Fruit fly (Drosophila melanogaster) whole organism, embryonic: ENCODE measurements around the gene CG10348.

ENCODE experiments used
- Asciz ChIP-seq: fragments of 200-800 bp; sonication (Bioruptor generic); optimal IDR thresholded peaks from 2 replicates; lab custom pipeline; 2017; ENCODE audit warnings: missing biosample characterization, mild to moderate bottlenecking, missing genetic modification characterization, missing genetic modification reagents
- Atf6 ChIP-seq: fragments of 200-800 bp; sonication (Bioruptor generic); IDR thresholded peaks from 2 replicates; pipeline ENCODE4 v1.3.6; 2022; ENCODE audit warnings: missing biosample characterization, missing genetic modification characterization
- Blimp-1 ChIP-seq: fragments of 200-800 bp; sonication (Bioruptor generic); optimal IDR thresholded peaks from 3 replicates; lab custom pipeline; 2018; ENCODE audit warnings: missing biosample characterization, missing genetic modification characterization, mild to moderate bottlenecking, moderate library complexity, missing genetic modification reagents
- CG10274 ChIP-seq: fragments of 200-800 bp; sonication (Bioruptor generic); optimal IDR thresholded peaks from 3 replicates; lab custom pipeline; 2017; ENCODE audit warnings: missing biosample characterization, mild to moderate bottlenecking, missing genetic modification characterization
- CG11398 ChIP-seq: fragments of 200-800 bp; sonication (Bioruptor generic); optimal IDR thresholded peaks from 2 replicates; lab custom pipeline; 2016; ENCODE audit warnings: missing biosample characterization, missing genetic modification characterization
- CG11696 ChIP-seq: fragments of 200-800 bp; sonication (Bioruptor generic); IDR thresholded peaks from 2 replicates; pipeline ENCODE4 v1.3.6; 2022; ENCODE audit warnings: missing biosample characterization, missing genetic modification characterization
- CG13123 ChIP-seq: fragments of 200-800 bp; sonication (Bioruptor generic); optimal IDR thresholded peaks from 2 replicates; lab custom pipeline; 2016; ENCODE audit warnings: missing biosample characterization, missing genetic modification characterization
- CG14014 ChIP-seq: fragments of 200-800 bp; sonication (Bioruptor generic); IDR thresholded peaks from 2 replicates; pipeline ENCODE4 v1.3.6; 2022; ENCODE audit warnings: missing biosample characterization, missing genetic modification characterization
- CG15011 ChIP-seq: fragments of 200-800 bp; sonication (Bioruptor generic); optimal IDR thresholded peaks from 3 replicates; lab custom pipeline; 2018; ENCODE audit warnings: missing biosample characterization, mild to moderate bottlenecking, missing genetic modification characterization
- CG1603 ChIP-seq: fragments of 200-800 bp; sonication (Bioruptor generic); optimal IDR thresholded peaks from 2 replicates; lab custom pipeline; 2019; ENCODE audit warnings: missing biosample characterization, mild to moderate bottlenecking, missing genetic modification characterization, moderate library complexity
- CG1647 ChIP-seq: fragments of 200-800 bp; sonication (Bioruptor generic); optimal IDR thresholded peaks from 3 replicates; lab custom pipeline; 2016; ENCODE audit warnings: missing biosample characterization, missing genetic modification characterization
- CG16813 ChIP-seq: fragments of 200-800 bp; sonication (Bioruptor generic); IDR thresholded peaks from 3 replicates; pipeline ENCODE4 v1.3.6; 2022; ENCODE audit warnings: missing biosample characterization, missing genetic modification characterization; ENCODE audit not compliant: partially characterized antibody
- CG16815 ChIP-seq: fragments of 200-800 bp; sonication (Bioruptor generic); optimal IDR thresholded peaks from 3 replicates; lab custom pipeline; 2017; ENCODE audit warnings: missing biosample characterization, mild to moderate bottlenecking, missing genetic modification characterization
- CG17802 ChIP-seq: fragments of 200-800 bp; sonication (Bioruptor generic); optimal IDR thresholded peaks from 2 replicates; lab custom pipeline; 2018; ENCODE audit warnings: missing biosample characterization, mild to moderate bottlenecking, missing genetic modification characterization, moderate library complexity
- CG2129 ChIP-seq: fragments of 200-800 bp; sonication (Bioruptor generic); IDR thresholded peaks from 2 replicates; pipeline ENCODE4 v1.3.6; 2022; ENCODE audit warnings: missing biosample characterization, missing genetic modification characterization; ENCODE audit not compliant: partially characterized antibody
- CG31388 ChIP-seq: fragments of 200-800 bp; sonication (Bioruptor generic); optimal IDR thresholded peaks from 2 replicates; lab custom pipeline; 2016; ENCODE audit warnings: missing biosample characterization, missing genetic modification characterization
- CG3281 ChIP-seq: fragments of 200-800 bp; sonication (Bioruptor generic); optimal IDR thresholded peaks from 3 replicates; lab custom pipeline; 2017; ENCODE audit warnings: missing biosample characterization, mild to moderate bottlenecking, missing genetic modification characterization
- CG34422 ChIP-seq: fragments of 200-800 bp; sonication (Bioruptor generic); IDR thresholded peaks from 3 replicates; pipeline ENCODE4 v1.3.6; 2022; ENCODE audit warnings: missing biosample characterization, missing genetic modification characterization
- CG4707 ChIP-seq: fragments of 200-800 bp; sonication (Bioruptor generic); optimal IDR thresholded peaks from 2 replicates; lab custom pipeline; 2018; ENCODE audit warnings: missing biosample characterization, mild to moderate bottlenecking, missing genetic modification characterization, moderate library complexity
- CG6272 ChIP-seq: fragments of 200-800 bp; sonication (Bioruptor generic); IDR thresholded peaks from 2 replicates; pipeline ENCODE4 v1.3.6; 2022; ENCODE audit warnings: missing biosample characterization, missing genetic modification characterization
- CG6683 ChIP-seq: fragments of 200-800 bp; sonication (Bioruptor generic); optimal IDR thresholded peaks from 2 replicates; lab custom pipeline; 2017; ENCODE audit warnings: missing biosample characterization, mild to moderate bottlenecking, missing genetic modification characterization, missing genetic modification reagents
- CG7556 ChIP-seq: fragments of 200-800 bp; sonication (Bioruptor generic); optimal IDR thresholded peaks from 2 replicates; lab custom pipeline; 2017; ENCODE audit warnings: missing biosample characterization, mild to moderate bottlenecking, missing genetic modification characterization
- CG9609 ChIP-seq: fragments of 200-800 bp; sonication (Bioruptor generic); optimal IDR thresholded peaks from 3 replicates; lab custom pipeline; 2016; ENCODE audit warnings: missing biosample characterization, missing genetic modification characterization
- Doc3 ChIP-seq: fragments of 200-800 bp; sonication (Bioruptor generic); IDR thresholded peaks from 3 replicates; pipeline ENCODE4 v1.3.6; 2022; ENCODE audit warnings: missing biosample characterization, missing genetic modification characterization; ENCODE audit not compliant: partially characterized antibody
- Ets97D ChIP-seq: fragments of 200-800 bp; sonication (Bioruptor generic); optimal IDR thresholded peaks from 3 replicates; lab custom pipeline; 2016; ENCODE audit warnings: missing biosample characterization, missing genetic modification characterization
- HHEX ChIP-seq: fragments of 200-800 bp; sonication (Bioruptor generic); optimal IDR thresholded peaks from 3 replicates; lab custom pipeline; 2017; ENCODE audit warnings: missing biosample characterization, mild to moderate bottlenecking, missing genetic modification characterization, missing genetic modification reagents
- Ptx1 ChIP-seq: fragments of 200-800 bp; sonication (Bioruptor generic); IDR thresholded peaks from 2 replicates; pipeline ENCODE4 v1.3.6; 2022; ENCODE audit warnings: missing biosample characterization, missing genetic modification characterization
- Side ChIP-seq: fragments of 200-800 bp; sonication (Bioruptor generic); optimal IDR thresholded peaks from 2 replicates; lab custom pipeline; 2016; ENCODE audit warnings: missing biosample characterization, missing genetic modification characterization
- Sry-δ ChIP-seq: fragments of 200-800 bp; sonication (Bioruptor generic); optimal IDR thresholded peaks from 2 replicates; lab custom pipeline; 2016; ENCODE audit warnings: missing biosample characterization, missing genetic modification characterization
- Trl ChIP-seq, 3 experiments: fragments of >200 bp in 2 of 3; fragments of 200-800 bp in 1 of 3; sonication (Bioruptor generic) in 1 of 3; optimal IDR thresholded peaks; 2 replicates in 1 of 3; 3 replicates in 2 of 3; lab custom pipeline; 2016 to 2017; ENCODE audit warnings: missing biosample characterization in 1 of 3, missing genetic modification characterization in 1 of 3
- cas ChIP-seq: fragments of 200-800 bp; sonication (Bioruptor generic); IDR thresholded peaks from 2 replicates; pipeline ENCODE4 v1.3.6; 2022; ENCODE audit warnings: missing biosample characterization, missing genetic modification characterization
- crp ChIP-seq, 2 experiments: fragments of 200-800 bp; sonication (Bioruptor generic); optimal IDR thresholded peaks; 2 replicates in 1 of 2; 3 replicates in 1 of 2; lab custom pipeline; 2017; ENCODE audit warnings: missing biosample characterization in 2 of 2, missing genetic modification characterization in 2 of 2, mild to moderate bottlenecking in 1 of 2, moderate library complexity in 1 of 2
- dmrt11E ChIP-seq: fragments of 200-800 bp; sonication (Bioruptor generic); optimal IDR thresholded peaks from 3 replicates; lab custom pipeline; 2018; ENCODE audit warnings: missing biosample characterization, mild to moderate bottlenecking, missing genetic modification characterization, moderate library complexity
- en ChIP-seq: fragments of 200-800 bp; sonication (Bioruptor generic); optimal IDR thresholded peaks from 2 replicates; lab custom pipeline; 2016; ENCODE audit warnings: missing biosample characterization, missing genetic modification characterization
- fru ChIP-seq: fragments of >200 bp; optimal IDR thresholded peaks from 2 replicates; lab custom pipeline; 2017
- gcm ChIP-seq: fragments of 200-800 bp; sonication (Bioruptor generic); optimal IDR thresholded peaks from 2 replicates; lab custom pipeline; 2019; ENCODE audit warnings: missing biosample characterization, mild to moderate bottlenecking, missing genetic modification characterization, moderate library complexity
- gfzf ChIP-seq: fragments of 200-800 bp; sonication (Bioruptor generic); optimal IDR thresholded peaks from 2 replicates; lab custom pipeline; 2016; ENCODE audit warnings: missing biosample characterization, mild to moderate bottlenecking, missing genetic modification characterization, moderate library complexity
- hb ChIP-seq: fragments of 200-800 bp; sonication (Bioruptor generic); IDR thresholded peaks from 3 replicates; pipeline ENCODE4 v1.3.6; 2022; ENCODE audit warnings: missing biosample characterization, missing genetic modification characterization; ENCODE audit not compliant: partially characterized antibody
- jing ChIP-seq: fragments of 200-800 bp; sonication (Bioruptor generic); optimal IDR thresholded peaks from 2 replicates; lab custom pipeline; 2018; ENCODE audit warnings: missing biosample characterization, mild to moderate bottlenecking, missing genetic modification characterization
- lmd ChIP-seq: fragments of 200-800 bp; sonication (Bioruptor generic); IDR thresholded peaks from 2 replicates; pipeline ENCODE4 v1.3.6; 2022; ENCODE audit warnings: missing biosample characterization, missing genetic modification characterization
- lov ChIP-seq, 2 experiments: fragments of 200-800 bp in 1 of 2; fragments of >200 bp in 1 of 2; sonication (Bioruptor generic) in 1 of 2; IDR thresholded peaks in 1 of 2; optimal IDR thresholded peaks in 1 of 2; 2 replicates in 1 of 2; 3 replicates in 1 of 2; pipeline versions ENCODE4 v1.3.6 to Lab custom; 2017 to 2022; ENCODE audit warnings: missing biosample characterization in 1 of 2, missing genetic modification characterization in 1 of 2
- prd ChIP-seq, 3 experiments: fragments of >200 bp in 2 of 3; fragments of 200-800 bp in 1 of 3; sonication (Bioruptor generic) in 1 of 3; optimal IDR thresholded peaks in 2 of 3; IDR thresholded peaks in 1 of 3; 2 replicates in 2 of 3; 3 replicates in 1 of 3; pipeline versions ENCODE4 v1.3.6 to Lab custom; 2017 to 2022; ENCODE audit warnings: missing biosample characterization in 1 of 3, missing genetic modification characterization in 1 of 3
- pum ChIP-seq: fragments of 200-800 bp; sonication (Bioruptor generic); optimal IDR thresholded peaks from 2 replicates; lab custom pipeline; 2016; ENCODE audit warnings: missing biosample characterization, missing genetic modification characterization
- repo ChIP-seq: fragments of 200-800 bp; sonication (Bioruptor generic); optimal IDR thresholded peaks from 2 replicates; lab custom pipeline; 2016; ENCODE audit warnings: missing biosample characterization, missing genetic modification characterization
- seq ChIP-seq: fragments of 200-800 bp; sonication (Bioruptor generic); IDR thresholded peaks from 2 replicates; pipeline ENCODE4 v1.3.6; 2022; ENCODE audit warnings: missing biosample characterization, missing genetic modification characterization
- sqz ChIP-seq: fragments of 200-800 bp; sonication (Bioruptor generic); optimal IDR thresholded peaks from 3 replicates; lab custom pipeline; 2018; ENCODE audit warnings: missing biosample characterization, mild to moderate bottlenecking, missing genetic modification characterization
- ssp ChIP-seq: fragments of 200-800 bp; sonication (Bioruptor generic); IDR thresholded peaks from 2 replicates; pipeline ENCODE4 v1.3.6; 2022; ENCODE audit warnings: missing biosample characterization, missing genetic modification characterization
- tap ChIP-seq: fragments of 200-800 bp; optimal IDR thresholded peaks from 3 replicates; lab custom pipeline; 2019; ENCODE audit warnings: missing biosample characterization, mild to moderate bottlenecking, missing genetic modification characterization, moderate library complexity
- trem ChIP-seq: fragments of 200-800 bp; optimal IDR thresholded peaks from 3 replicates; lab custom pipeline; 2019; ENCODE audit warnings: missing biosample characterization, mild to moderate bottlenecking, missing genetic modification characterization, moderate library complexity

Gene CG10348

DNA sequence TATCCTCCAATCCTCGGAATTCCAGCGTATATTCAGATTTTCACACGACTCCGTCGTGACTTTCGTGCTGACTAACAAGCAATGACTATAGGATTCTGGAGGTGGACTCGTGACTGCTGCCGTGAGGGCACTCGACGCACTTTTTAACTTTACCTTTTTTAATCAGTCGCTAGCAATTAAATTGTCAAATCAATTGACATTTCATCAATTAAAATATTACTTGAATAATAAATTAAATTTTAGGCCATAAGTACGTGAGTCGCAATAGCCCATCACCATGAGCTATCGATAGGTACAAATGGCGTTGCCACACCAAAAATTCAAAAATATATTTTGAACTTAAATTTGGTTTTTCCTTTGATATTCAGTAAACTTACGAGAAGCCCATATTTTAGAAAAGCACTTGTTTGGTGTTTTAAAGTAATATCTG lies 26.7 kb downstream of the CG10348 start, which contains the start of gene Jwa (continued):
- TF ChIP-seq CG3281 (GFP tag; lab: Kevin White, UChicago) = peak; percentile 75
- peak; percentile 77 for TF ChIP-seq Ets97D (GFP tag; lab: Kevin White, UChicago)
- TF ChIP-seq Doc3 (GFP tag; lab: Robert Waterston, UW) = peak; percentile 100
- peak; percentile 71 for TF ChIP-seq Blimp-1 (GFP tag; lab: Kevin White, UChicago)
- TF ChIP-seq Trl (optimal IDR thresholded peaks at IDR 0.05; lab: Kevin White, UChicago) = no peak
- TF ChIP-seq Trl (GFP tag; optimal IDR thresholded peaks at IDR 0.05; lab: Kevin White, UChicago) = peak; percentile 89
- peak; percentile 99 for TF ChIP-seq CG2129 (GFP tag; lab: Robert Waterston, UW)
- TF ChIP-seq CG31388 (GFP tag; lab: Kevin White, UChicago) = peak; percentile 68
- peak; percentile 83 for TF ChIP-seq ssp
- peak; percentile 57 for TF ChIP-seq en (GFP tag; lab: Kevin White, UChicago)
- TF ChIP-seq pum (GFP tag; lab: Kevin White, UChicago) = peak; percentile 96
- TF ChIP-seq CG4707 (GFP tag; lab: Kevin White, UChicago) = peak; percentile 42
- peak; percentile 97 for TF ChIP-seq CG16815 (GFP tag; lab: Kevin White, UChicago)
- peak; percentile 82 for TF ChIP-seq Atf6 (GFP tag; lab: Robert Waterston, UW)
- TF ChIP-seq CG7556 = peak; percentile 91
- TF ChIP-seq repo (GFP tag; lab: Kevin White, UChicago) = peak; percentile 84
- TF ChIP-seq CG1603 (tag; lab: Kevin White, UChicago) = peak; percentile 95
- TF ChIP-seq dmrt11E (tag; lab: Kevin White, UChicago) = peak; percentile 96
- TF ChIP-seq CG1647 (GFP tag; lab: Kevin White, UChicago) = peak; percentile 84
- TF ChIP-seq CG11696 = no peak
- TF ChIP-seq lov (optimal IDR thresholded peaks at IDR 0.05; lab: Kevin White, UChicago) = no peak
- TF ChIP-seq lov (GFP tag; IDR thresholded peaks at IDR 0.05; lab: Robert Waterston, UW) = peak; percentile 83; the same call in 2 of the 3 replicates
- TF ChIP-seq Asciz (GFP tag; lab: Kevin White, UChicago) = peak; percentile 19
- no peak for TF ChIP-seq fru (lab: Kevin White, UChicago)
- TF ChIP-seq gfzf (GFP tag; lab: Kevin White, UChicago) = peak; percentile 12
- TF ChIP-seq CG16813 (GFP tag; lab: Robert Waterston, UW) = peak; percentile 99
- peak; percentile 96 for TF ChIP-seq CG6272 (GFP tag; lab: Robert Waterston, UW)
- peak; percentile 91 for TF ChIP-seq gcm (GFP tag; lab: Kevin White, UChicago)
- TF ChIP-seq CG14014 (GFP tag; lab: Robert Waterston, UW) = peak; percentile 89
- peak; percentile 44 for TF ChIP-seq CG6683 (GFP tag; lab: Kevin White, UChicago)
- TF ChIP-seq Ptx1 (GFP tag; lab: Robert Waterston, UW) = peak; percentile 94
- peak; percentile 68 for TF ChIP-seq jing (GFP tag; lab: Kevin White, UChicago)
- TF ChIP-seq prd (optimal IDR thresholded peaks at IDR 0.05; lab: Kevin White, UChicago) = no peak
- TF ChIP-seq prd (GFP tag; IDR thresholded peaks at IDR 0.05; lab: Robert Waterston, UW) = peak; percentile 95
- peak; percentile 93 for TF ChIP-seq CG34422
- peak; percentile 67 for TF ChIP-seq HHEX (GFP tag; lab: Kevin White, UChicago)
- TF ChIP-seq CG9609 = peak; percentile 95
- TF ChIP-seq CG15011 (GFP tag; lab: Kevin White, UChicago) = no peak
- peak; percentile 92 for TF ChIP-seq cas (GFP tag; lab: Robert Waterston, UW)
- no peak for TF ChIP-seq sqz (GFP tag; lab: Kevin White, UChicago)
- TF ChIP-seq Sry-δ (GFP tag; lab: Kevin White, UChicago) = peak; percentile 95
- peak; percentile 79 for TF ChIP-seq trem (tag; lab: Kevin White, UChicago)
- TF ChIP-seq seq = peak; percentile 83
- TF ChIP-seq hb (GFP tag; lab: Robert Waterston, UW) = peak; percentile 99
- TF ChIP-seq CG13123 (GFP tag; lab: Kevin White, UChicago) = peak; percentile 86
- peak; percentile 91 for TF ChIP-seq lmd (GFP tag; lab: Robert Waterston, UW)
- TF ChIP-seq CG17802 (tag; lab: Kevin White, UChicago) = peak; percentile 47
- TF ChIP-seq crp (GFP tag; optimal IDR thresholded peaks at IDR 0.05; lab: Kevin White, UChicago) = peak in 1 of 2 experiments; percentile 52
- peak; percentile 79 for TF ChIP-seq CG11398
- TF ChIP-seq tap = peak; percentile 39
- TF ChIP-seq CG10274 (GFP tag; lab: Kevin White, UChicago) = peak; percentile 20
- peak; percentile 91 for TF ChIP-seq Side (GFP tag; lab: Kevin White, UChicago)
